Worm (Caenorhabditis elegans): ENCODE results near the gene sre-15.
A peak's percentile ranks its signal among the peaks of the same experiment; 100 is the strongest.

sre-15 gene

DNA sequence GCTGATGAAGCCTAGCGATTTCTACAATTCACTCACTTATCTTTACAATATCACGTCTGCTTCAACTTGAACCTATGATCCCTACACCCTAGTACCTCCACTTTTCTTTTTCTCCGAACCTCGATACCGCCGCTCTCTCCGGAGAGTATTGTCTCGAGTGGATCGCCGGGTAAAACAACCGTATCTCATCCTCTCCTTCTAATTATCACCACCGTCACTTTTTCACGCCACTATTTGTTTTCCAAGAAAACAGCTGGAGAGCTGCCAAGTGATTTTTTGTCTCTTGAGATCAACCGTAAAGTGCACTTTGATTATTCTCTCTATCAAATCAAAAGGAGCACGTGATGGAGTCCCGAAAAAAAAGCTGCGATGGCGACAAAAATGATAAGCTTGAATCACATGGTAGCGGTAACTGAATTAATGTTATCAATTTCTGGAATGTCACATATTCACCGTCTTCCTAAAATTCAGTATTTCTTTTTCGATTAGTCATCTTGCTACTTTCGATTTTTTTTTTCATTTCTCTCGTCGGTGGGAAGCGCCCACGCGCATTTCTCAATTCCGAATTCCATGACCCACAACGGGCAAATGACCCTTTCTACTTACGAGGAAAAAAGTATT is 45.0 kb downstream of the sre-15 start:
- TF ChIP-seq fos-1 (tag; optimal IDR thresholded peaks at IDR 0.05) (peak; percentile 17), alr-1 (tag; optimal IDR thresholded peaks at IDR 0.05) (no peak), sma-9 (GFP tag; optimal IDR thresholded peaks at IDR 0.05) (peak; percentile 59), sma-9 (tag; optimal IDR thresholded peaks at IDR 0.05) (no peak), F13H6.1 (tag; optimal IDR thresholded peaks at IDR 0.05) (peak; percentile 59), nhr-129 (tag; optimal IDR thresholded peaks at IDR 0.05) (peak; percentile 28), crh-2 (tag; optimal IDR thresholded peaks at IDR 0.05) (peak; percentile 9), mdl-1 (tag; optimal IDR thresholded peaks at IDR 0.05) (no peak)

DNA sequence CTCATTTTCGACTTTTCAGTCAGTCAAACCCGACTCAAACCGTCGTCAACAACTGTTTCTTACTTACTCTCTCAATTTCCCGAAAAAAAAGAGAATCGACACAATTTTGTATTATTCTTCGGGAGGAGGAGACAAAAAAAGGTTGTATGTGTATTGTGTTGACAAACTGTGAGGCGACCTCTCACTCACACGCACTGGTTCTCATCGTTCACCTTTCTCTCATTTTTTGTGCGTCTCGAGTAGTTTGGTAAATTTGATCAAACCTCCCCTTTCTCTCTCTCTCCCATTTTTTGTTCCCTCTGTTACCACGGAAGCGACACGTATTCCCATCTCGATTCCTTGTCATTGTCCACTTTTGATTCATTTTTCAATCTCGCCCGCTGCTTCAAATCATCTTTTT is 45.8 kb downstream of the sre-15 start:
- TF ChIP-seq F13H6.1 (tag; optimal IDR thresholded peaks at IDR 0.05) (peak; percentile 51), nhr-23 (tag; optimal IDR thresholded peaks at IDR 0.05) (no peak), sma-9 (GFP tag; optimal IDR thresholded peaks at IDR 0.05) (peak; percentile 17), sma-9 (tag; optimal IDR thresholded peaks at IDR 0.05) (no peak), nhr-129 (tag; optimal IDR thresholded peaks at IDR 0.05) (peak; percentile 71), unc-62 (GFP tag; optimal IDR thresholded peaks at IDR 0.05) (no peak)

DNA sequence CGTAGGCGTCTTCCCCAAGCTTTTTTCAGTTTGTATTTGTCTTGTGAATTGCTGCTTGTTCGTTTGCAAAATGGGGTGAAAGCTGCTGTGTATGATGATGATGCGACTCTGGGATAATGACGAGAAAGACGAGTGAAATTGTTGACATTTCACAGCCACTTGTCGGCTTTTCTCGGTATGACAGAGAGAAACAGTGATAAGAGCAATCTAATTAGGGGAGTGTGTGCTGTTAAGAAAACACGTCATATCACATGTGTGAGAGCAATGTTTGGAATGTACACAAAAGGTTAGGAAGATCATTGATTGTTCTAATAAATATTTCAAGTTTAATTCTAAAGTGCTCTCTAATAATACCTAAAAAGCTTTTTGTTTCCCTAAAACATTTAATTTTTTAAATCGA is 46.9 kb downstream of the sre-15 start:
- TF ChIP-seq sma-9 (GFP tag; optimal IDR thresholded peaks at IDR 0.05) (peak; percentile 75), sma-9 (tag; optimal IDR thresholded peaks at IDR 0.05) (no peak), unc-55 (GFP tag; optimal IDR thresholded peaks at IDR 0.05) (no peak), nhr-25 (tag; optimal IDR thresholded peaks at IDR 0.05) (no peak), nhr-129 (tag; optimal IDR thresholded peaks at IDR 0.05) (peak; percentile 52), crh-2 (tag; optimal IDR thresholded peaks at IDR 0.05) (peak; percentile 54), F13H6.1 (tag; optimal IDR thresholded peaks at IDR 0.05) (peak; percentile 22), lin-39 (tag; optimal IDR thresholded peaks at IDR 0.05) (no peak), gmeb-1 (tag; optimal IDR thresholded peaks at IDR 0.05) (no peak), fos-1 (tag; optimal IDR thresholded peaks at IDR 0.05) (peak; percentile 33)

- peak; percentile 17 for TF ChIP-seq nhr-129 (tag; optimal IDR thresholded peaks at IDR 0.05)
- no peak for TF ChIP-seq lin-39 (tag; optimal IDR thresholded peaks at IDR 0.05)
- TF ChIP-seq fos-1 (tag; optimal IDR thresholded peaks at IDR 0.05), result peak; percentile 23
- no peak for TF ChIP-seq ceh-82 (tag; optimal IDR thresholded peaks at IDR 0.05)
- no peak for TF ChIP-seq mab-5 (tag; optimal IDR thresholded peaks at IDR 0.05)
- TF ChIP-seq alr-1 (tag; optimal IDR thresholded peaks at IDR 0.05), result no peak
- no peak for TF ChIP-seq sem-4 (tag; optimal IDR thresholded peaks at IDR 0.05)
These were observed 48.0 kb downstream of the sre-15 start for ce11 chrIV:12196608-12197007.

DNA sequence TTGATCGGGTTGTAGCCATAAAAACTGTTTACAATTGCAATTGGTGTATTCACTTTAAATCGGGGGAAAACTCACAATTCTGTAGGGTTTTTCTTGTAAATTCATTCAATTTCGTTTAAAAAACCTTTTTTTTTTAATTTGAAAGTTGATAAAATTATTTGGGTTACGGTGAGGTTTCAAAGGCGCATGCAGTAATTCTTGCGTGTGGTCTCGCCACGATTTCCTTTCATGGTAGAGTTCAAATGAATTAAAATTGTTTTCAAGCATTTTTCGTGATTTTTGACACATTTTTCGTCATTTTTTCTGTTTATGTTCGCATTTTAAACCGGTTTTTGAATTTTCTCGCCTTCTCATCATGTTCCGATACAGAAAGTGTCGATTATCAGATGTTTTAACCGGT is 49.9 kb downstream of the sre-15 start:
- TF ChIP-seq ztf-11 (tag; optimal IDR thresholded peaks at IDR 0.05) (no peak), mbf-1 (tag; optimal IDR thresholded peaks at IDR 0.05) (no peak), ztf-1 (GFP tag; conservative IDR thresholded peaks at IDR 0.05) (no peak), nhr-10 (tag; optimal IDR thresholded peaks at IDR 0.05) (no peak), unc-55 (GFP tag; optimal IDR thresholded peaks at IDR 0.05) (no peak), alr-1 (tag; optimal IDR thresholded peaks at IDR 0.05) (no peak), peb-1 (tag; optimal IDR thresholded peaks at IDR 0.05) (no peak), sma-9 (GFP tag; optimal IDR thresholded peaks at IDR 0.05) (no peak), sma-9 (tag; optimal IDR thresholded peaks at IDR 0.05) (no peak), crh-2 (tag; optimal IDR thresholded peaks at IDR 0.05) (no peak), nhr-129 (tag; optimal IDR thresholded peaks at IDR 0.05) (no peak), sem-4 (tag; optimal IDR thresholded peaks at IDR 0.05) (no peak), ceh-82 (tag; optimal IDR thresholded peaks at IDR 0.05) (no peak), ztf-4 (tag; optimal IDR thresholded peaks at IDR 0.05) (no peak), lin-39 (tag; optimal IDR thresholded peaks at IDR 0.05) (no peak), sma-3 (GFP tag; optimal IDR thresholded peaks at IDR 0.05) (no peak), nhr-11 (tag; optimal IDR thresholded peaks at IDR 0.05) (no peak), lin-11 (tag; optimal IDR thresholded peaks at IDR 0.05) (no peak)

ce11 chrIV:12193338-12193737 is 51.3 kb downstream of the sre-15 start:
- TF ChIP-seq aly-2 (tag; optimal IDR thresholded peaks at IDR 0.05) (no peak), skn-1 (tag; optimal IDR thresholded peaks at IDR 0.05) (no peak), R02D3.7 (tag; optimal IDR thresholded peaks at IDR 0.05) (no peak), egl-27 (tag; optimal IDR thresholded peaks at IDR 0.05) (no peak), mbf-1 (tag; optimal IDR thresholded peaks at IDR 0.05) (no peak), sem-4 (tag; optimal IDR thresholded peaks at IDR 0.05) (no peak), nhr-237 (tag; optimal IDR thresholded peaks at IDR 0.05) (no peak), lin-11 (tag; optimal IDR thresholded peaks at IDR 0.05) (no peak), lin-13 (GFP tag; optimal IDR thresholded peaks at IDR 0.05) (no peak), ZK546.5 (tag; optimal IDR thresholded peaks at IDR 0.05) (no peak), ama-1 (optimal IDR thresholded peaks at IDR 0.05) (no peak), mdl-1 (tag; optimal IDR thresholded peaks at IDR 0.05) (no peak), nhr-10 (tag; optimal IDR thresholded peaks at IDR 0.05) (no peak), nhr-12 (tag; optimal IDR thresholded peaks at IDR 0.05) (no peak), unc-62 (GFP tag; optimal IDR thresholded peaks at IDR 0.05) (no peak), mab-5 (tag; optimal IDR thresholded peaks at IDR 0.05) (no peak), ztf-4 (tag; optimal IDR thresholded peaks at IDR 0.05) (no peak), C34F6.9 (tag; optimal IDR thresholded peaks at IDR 0.05) (no peak), nhr-25 (tag; optimal IDR thresholded peaks at IDR 0.05) (no peak), lsy-2 (tag; optimal IDR thresholded peaks at IDR 0.05) (no peak)

Measured in whole organism, L2 larva.